Worm (Caenorhabditis elegans) whole organism, mixed stage, embryonic: Measurements from ENCODE around the gene T25B6.3.

ENCODE experiments used
- hlh-1 ChIP-seq: fragments of 150-350 bp; optimal IDR thresholded peaks from 2 replicates; lab custom pipeline; 2014; ENCODE audit warnings: missing biosample characterization, missing genetic modification reagents, missing genetic modification characterization
- mab-5 ChIP-seq: fragments of 150-350 bp; optimal IDR thresholded peaks from 2 replicates; lab custom pipeline; 2014; ENCODE audit warnings: missing biosample characterization, missing genetic modification characterization
- nhr-28 ChIP-seq: fragments of 150-350 bp; optimal IDR thresholded peaks from 2 replicates; lab custom pipeline; 2014; ENCODE audit warnings: missing biosample characterization, missing genetic modification characterization
- snpc-4 ChIP-seq: fragments of 150-350 bp; optimal IDR thresholded peaks from 2 replicates; lab custom pipeline; 2014; ENCODE audit warnings: missing biosample characterization, missing genetic modification characterization
- unc-62 ChIP-seq: fragments of 150-350 bp; optimal IDR thresholded peaks from 2 replicates; lab custom pipeline; 2014; ENCODE audit warnings: missing biosample characterization, missing genetic modification reagents, missing genetic modification characterization

The T25B6.3 gene

ce11 chrX:9076886-9077285, 49.5 kb downstream of the T25B6.3 start, which contains the start of gene F47E1.1:
F47E1.1 (plus strand) TSS chrX:9077186.
- TF ChIP-seq nhr-28 (tag; lab: Kevin White, UChicago) (no peak), unc-62 (GFP tag; lab: Kevin White, UChicago) (no peak), hlh-1 (no peak), mab-5 (tag; lab: Kevin White, UChicago) (no peak), snpc-4 (no peak)
